Fruit fly (Drosophila melanogaster) whole organism: ENCODE data around the gene Pfrx.

ENCODE experiments used
- EcR ChIP-seq, 2 experiments: fragments of >200 bp; optimal IDR thresholded peaks; 2 replicates each; lab custom pipeline; 2017; ENCODE audit warnings: missing biosample characterization in 2 of 2, missing genetic modification characterization in 2 of 2, missing genetic modification reagents in 2 of 2
- pan ChIP-seq: fragments of >200 bp; optimal IDR thresholded peaks from 2 replicates; lab custom pipeline; 2017
- psq ChIP-seq: fragments of >200 bp; optimal IDR thresholded peaks from 2 replicates; lab custom pipeline; 2017

- TF ChIP-seq EcR (GFP tag; optimal IDR thresholded peaks at IDR 0.05; lab: Kevin White, UChicago), result no peak
- no peak for TF ChIP-seq pan
- no peak for TF ChIP-seq psq (lab: Kevin White, UChicago)
These were observed 50.8 kb downstream of the Pfrx start for dm6 chrX:19545865-19546657.
